Worm (Caenorhabditis elegans) whole organism, L4 larva: ENCODE measurements around the gene skih-2.

ENCODE experiments used
- F10B5.3 ChIP-seq: sonication (generic microtip); optimal IDR thresholded peaks from 2 replicates; lab custom pipeline; 2016; ENCODE audit warnings: mild to moderate bottlenecking, missing genetic modification characterization, missing compliant biosample characterization
- F26F4.8 ChIP-seq: fragments of 200-800 bp; sonication (Bioruptor generic); conservative IDR thresholded peaks from 2 replicates; pipeline ENCODE4 v1.3.6; 2022; ENCODE audit warnings: missing genetic modification characterization, missing compliant biosample characterization
- egl-27 ChIP-seq: sonication (generic microtip); optimal IDR thresholded peaks from 3 replicates; lab custom pipeline; 2017; ENCODE audit warnings: missing biosample characterization, missing genetic modification reagents, missing genetic modification characterization
- fkh-10 ChIP-seq: fragments of 150-350 bp; optimal IDR thresholded peaks from 2 replicates; lab custom pipeline; 2014; ENCODE audit warnings: missing biosample characterization, missing genetic modification reagents, missing genetic modification characterization
- jun-1 ChIP-seq: fragments of 150-350 bp; optimal IDR thresholded peaks from 2 replicates; lab custom pipeline; 2014; ENCODE audit warnings: missing biosample characterization, missing genetic modification reagents, missing genetic modification characterization
- lin-13 ChIP-seq: fragments of 150-350 bp; optimal IDR thresholded peaks from 2 replicates; lab custom pipeline; 2014; ENCODE audit warnings: missing biosample characterization, missing genetic modification reagents, missing genetic modification characterization
- madf-5 ChIP-seq, 2 experiments: fragments of 200-800 bp; sonication (Bioruptor generic); IDR thresholded peaks; 2 replicates each; pipeline ENCODE4 v1.3.6; 2022; ENCODE audit warnings: missing compliant biosample characterization in 2 of 2, missing genetic modification characterization in 2 of 2
- nhr-11 ChIP-seq: fragments of 150-350 bp; optimal IDR thresholded peaks from 2 replicates; lab custom pipeline; 2014; ENCODE audit warnings: missing biosample characterization, missing genetic modification characterization

DNA sequence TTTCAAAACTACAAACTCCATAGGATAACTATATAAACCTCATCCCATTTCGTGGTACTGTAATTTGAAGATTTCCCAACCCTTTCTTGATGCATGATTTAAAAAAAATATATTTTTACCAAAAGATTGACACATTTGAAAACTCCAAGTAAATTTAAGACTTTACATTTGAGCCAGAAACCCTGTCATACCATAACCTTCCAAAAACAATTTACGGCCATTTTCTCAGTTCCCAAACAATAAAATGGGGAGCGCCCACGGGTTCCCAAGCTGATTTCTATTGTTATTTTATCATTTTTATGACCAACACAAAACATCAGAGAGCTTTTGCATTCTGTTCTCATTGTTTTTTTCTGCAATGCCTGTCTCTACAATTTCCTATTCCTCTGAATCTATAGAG is 29.5 kb downstream of the skih-2 start, which contains the start of gene clc-9:
- TF ChIP-seq fkh-10 (GFP tag; lab: Kevin White, UChicago) = no peak
- TF ChIP-seq nhr-11 (tag; lab: Kevin White, UChicago) = no peak
- no peak for TF ChIP-seq F10B5.3 (tag; lab: Kevin White, UChicago)
- TF ChIP-seq jun-1 (tag; lab: Kevin White, UChicago) = no peak
- no peak for TF ChIP-seq egl-27 (tag; lab: Kevin White, UChicago)
- no peak for TF ChIP-seq F26F4.8 (GFP tag; lab: Robert Waterston, UW)
- TF ChIP-seq madf-5 (GFP tag; IDR thresholded peaks at IDR 0.05; lab: Robert Waterston, UW) = no peak
- no peak for TF ChIP-seq lin-13 (GFP tag; lab: Kevin White, UChicago)
